Fruit fly (Drosophila melanogaster) whole organism, pupa: ENCODE measurements around the gene Nedd8.

Source experiments
- CG12605 ChIP-seq: fragments of 200-800 bp; sonication (Bioruptor generic); IDR thresholded peaks from 2 replicates; pipeline ENCODE4 v1.3.6; 2022; ENCODE audit warnings: missing biosample characterization, missing genetic modification characterization
- CG4496 ChIP-seq: fragments of 200-800 bp; sonication (Bioruptor generic); IDR thresholded peaks from 3 replicates; pipeline ENCODE4 v1.3.6; 2022; ENCODE audit warnings: missing biosample characterization, missing genetic modification characterization
- CG8301 ChIP-seq: fragments of 200-800 bp; sonication (Bioruptor generic); optimal IDR thresholded peaks from 2 replicates; lab custom pipeline; 2018; ENCODE audit warnings: missing biosample characterization, mild to moderate bottlenecking, missing genetic modification characterization
- CG9948 ChIP-seq: fragments of 200-800 bp; sonication (Bioruptor generic); optimal IDR thresholded peaks from 2 replicates; lab custom pipeline; 2018; ENCODE audit warnings: missing biosample characterization, mild to moderate bottlenecking, missing genetic modification characterization, moderate library complexity
- EcR ChIP-seq: fragments of 200-800 bp; sonication (Bioruptor generic); optimal IDR thresholded peaks from 3 replicates; lab custom pipeline; 2019; ENCODE audit warnings: missing biosample characterization, missing genetic modification characterization, mild to moderate bottlenecking, moderate library complexity, missing genetic modification reagents
- Ets98B ChIP-seq: fragments of 200-800 bp; sonication (Bioruptor generic); IDR thresholded peaks from 2 replicates; pipeline ENCODE4 v1.3.6; 2022; ENCODE audit warnings: missing biosample characterization, missing genetic modification characterization
- Pif1A ChIP-seq: fragments of 200-800 bp; sonication (Bioruptor generic); optimal IDR thresholded peaks from 3 replicates; lab custom pipeline; 2016; ENCODE audit warnings: missing biosample characterization, missing genetic modification characterization
- Pif1B ChIP-seq: fragments of 200-800 bp; sonication (Bioruptor generic); optimal IDR thresholded peaks from 3 replicates; lab custom pipeline; 2016; ENCODE audit warnings: missing biosample characterization, missing genetic modification characterization
- Snoo ChIP-seq: fragments of 200-800 bp; sonication (Bioruptor generic); optimal IDR thresholded peaks from 3 replicates; lab custom pipeline; 2017; ENCODE audit warnings: missing biosample characterization, mild to moderate bottlenecking, missing genetic modification characterization, inconsistent platforms
- gl ChIP-seq: fragments of 200-800 bp; sonication (Bioruptor generic); optimal IDR thresholded peaks from 2 replicates; lab custom pipeline; 2018; ENCODE audit warnings: missing biosample characterization, mild to moderate bottlenecking, missing genetic modification characterization
- rn ChIP-seq: fragments of 200-800 bp; sonication (Bioruptor generic); IDR thresholded peaks from 2 replicates; pipeline ENCODE4 v1.3.6; 2022; ENCODE audit warnings: missing biosample characterization, missing genetic modification characterization

- TF ChIP-seq Ets98B, result no peak
- TF ChIP-seq Pif1A, result no peak
- TF ChIP-seq CG8301, result no peak
- no peak for TF ChIP-seq gl (tag; lab: Kevin White, UChicago)
- no peak for TF ChIP-seq CG9948 (tag; lab: Kevin White, UChicago)
- no peak for TF ChIP-seq Snoo (tag; lab: Kevin White, UChicago)
- no peak for TF ChIP-seq CG12605
- no peak for TF ChIP-seq Pif1B
- TF ChIP-seq EcR (GFP tag; lab: Kevin White, UChicago), result no peak
- no peak for TF ChIP-seq CG4496 (GFP tag; lab: Robert Waterston, UW)
- no peak for TF ChIP-seq rn (GFP tag; lab: Robert Waterston, UW)
Measured at dm6 chr2L:18924642-18925244, 26.9 kb downstream of the Nedd8 start.
